Fruit fly (Drosophila melanogaster): Measurements from ENCODE around the gene Trxr1.
A peak's percentile ranks its signal among the peaks of the same experiment; 100 is the strongest.

Trxr1 gene

DNA sequence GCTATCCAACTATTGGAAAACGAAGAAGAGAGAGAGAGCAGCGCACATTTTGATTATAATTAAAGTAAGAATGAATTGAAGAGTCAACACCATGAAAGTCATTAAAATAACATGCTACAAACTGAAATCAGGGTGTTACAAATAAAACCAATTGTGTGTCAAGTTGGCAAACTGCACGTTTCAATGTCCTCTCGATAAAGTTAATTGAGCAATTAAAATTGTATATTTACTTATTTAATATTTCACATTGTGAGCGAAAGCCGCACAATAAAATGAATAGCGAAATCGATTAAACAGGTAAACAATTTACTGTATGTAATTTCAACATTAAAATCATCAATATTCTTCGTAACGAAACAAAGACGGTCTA lies 46.2 kb upstream of the Trxr1 start (continued):
- peak; percentile 8 for TF ChIP-seq CG8632 (GFP tag; optimal IDR thresholded peaks at IDR 0.05)
- TF ChIP-seq CG32006 (GFP tag; optimal IDR thresholded peaks at IDR 0.05): peak; percentile 66
- peak; percentile 20 for TF ChIP-seq Sox102F (GFP tag; optimal IDR thresholded peaks at IDR 0.05)
- TF ChIP-seq CG11902 (GFP tag; optimal IDR thresholded peaks at IDR 0.05): peak; percentile 7
- peak; percentile 9 for TF ChIP-seq Sox15 (GFP tag; optimal IDR thresholded peaks at IDR 0.05)
- no peak for TF ChIP-seq dsx (GFP tag; optimal IDR thresholded peaks at IDR 0.05; ENCODE audit: poor library complexity, severe bottlenecking)
- peak; percentile 82 for TF ChIP-seq Eip78C (GFP tag)
- peak; percentile 65 for TF ChIP-seq CG10631 (GFP tag; optimal IDR thresholded peaks at IDR 0.05)
- peak; percentile 47 for TF ChIP-seq CG6276 (GFP tag; optimal IDR thresholded peaks at IDR 0.05)
- peak; percentile 29 for TF ChIP-seq fd59A (GFP tag; optimal IDR thresholded peaks at IDR 0.05)
- no peak for TF ChIP-seq CG9139 (GFP tag; optimal IDR thresholded peaks at IDR 0.05)
- peak; percentile 62 for TF ChIP-seq svp (GFP tag)
- TF ChIP-seq CG11294 (GFP tag; IDR thresholded peaks at IDR 0.05): no peak
- TF ChIP-seq vri (GFP tag; optimal IDR thresholded peaks at IDR 0.05): no peak
- peak; percentile 69 for TF ChIP-seq esn (GFP tag; optimal IDR thresholded peaks at IDR 0.05)
- peak; percentile 35 for TF ChIP-seq CG31627 (GFP tag; optimal IDR thresholded peaks at IDR 0.05)
- TF ChIP-seq dac (GFP tag; optimal IDR thresholded peaks at IDR 0.05): peak; percentile 1
- no peak for TF ChIP-seq CG11762 (GFP tag; optimal IDR thresholded peaks at IDR 0.05; ENCODE audit: insufficient read depth)
- TF ChIP-seq CG34406 (GFP tag; optimal IDR thresholded peaks at IDR 0.05): peak; percentile 35
- TF ChIP-seq CG6808 (GFP tag; optimal IDR thresholded peaks at IDR 0.05): peak; percentile 38
- no peak for TF ChIP-seq CG7368 (GFP tag; optimal IDR thresholded peaks at IDR 0.05)
- TF ChIP-seq CG8319 (GFP tag; optimal IDR thresholded peaks at IDR 0.05): no peak
- TF ChIP-seq achi (GFP tag; optimal IDR thresholded peaks at IDR 0.05): peak; percentile 23
- peak; percentile 57 for TF ChIP-seq topi (GFP tag; optimal IDR thresholded peaks at IDR 0.05)
- peak; percentile 30 for TF ChIP-seq net (GFP tag; optimal IDR thresholded peaks at IDR 0.05)
- peak; percentile 38 for TF ChIP-seq Smox (GFP tag; optimal IDR thresholded peaks at IDR 0.05)
- no peak for TF ChIP-seq Lpt (GFP tag; optimal IDR thresholded peaks at IDR 0.05)
- TF ChIP-seq CG16779 (tag; optimal IDR thresholded peaks at IDR 0.05): no peak

DNA sequence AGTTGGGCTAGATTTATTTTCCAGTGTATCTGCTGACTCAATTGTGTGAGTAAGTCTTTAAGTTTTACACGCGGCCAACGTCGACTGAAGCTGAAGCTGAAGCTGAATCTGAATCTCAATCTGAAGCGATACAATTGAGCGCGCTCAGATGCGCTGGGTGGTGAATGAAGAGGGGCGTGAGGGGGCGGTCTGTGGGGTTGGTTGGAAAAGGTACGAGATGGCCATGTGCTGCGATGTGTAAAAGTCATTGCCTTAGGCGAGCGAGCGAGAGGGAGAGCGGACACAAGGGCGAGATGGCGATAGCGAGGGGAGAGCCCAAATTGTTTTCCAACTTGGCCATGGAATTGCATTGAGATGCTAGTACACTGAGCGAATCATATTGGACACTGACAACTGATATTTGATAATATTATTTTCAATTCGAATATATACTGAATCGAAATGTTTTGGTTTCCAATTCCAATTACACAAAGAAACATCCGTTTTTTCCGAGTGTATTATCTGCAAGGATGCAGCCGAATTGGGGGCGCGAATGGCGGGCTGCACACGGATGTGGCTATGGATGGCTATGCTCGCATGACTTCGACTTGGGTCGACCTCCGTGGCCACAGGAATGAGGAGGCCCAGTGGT lies 45.6 kb upstream of the Trxr1 start:
- peak; percentile 7 for TF ChIP-seq CG16779 (tag; optimal IDR thresholded peaks at IDR 0.05)
- TF ChIP-seq CG6163 (GFP tag; IDR thresholded peaks at IDR 0.05): peak; percentile 91
- TF ChIP-seq Sox15 (GFP tag; optimal IDR thresholded peaks at IDR 0.05): peak; percentile 57
- TF ChIP-seq Smox (GFP tag; optimal IDR thresholded peaks at IDR 0.05): peak; percentile 67
- peak; percentile 61 for TF ChIP-seq CG7368 (GFP tag; optimal IDR thresholded peaks at IDR 0.05)
- peak; percentile 82 for TF ChIP-seq CG3919 (GFP tag; optimal IDR thresholded peaks at IDR 0.05)
- peak; percentile 88 for TF ChIP-seq svp (GFP tag)
- TF ChIP-seq Eip75B (GFP tag; optimal IDR thresholded peaks at IDR 0.05): peak; percentile 79
- peak; percentile 69 for TF ChIP-seq Gug (GFP tag; IDR thresholded peaks at IDR 0.05)
- TF ChIP-seq net (GFP tag; optimal IDR thresholded peaks at IDR 0.05): peak; percentile 13
- peak; percentile 60 for TF ChIP-seq CG11902 (GFP tag; optimal IDR thresholded peaks at IDR 0.05)
- peak; percentile 76 for TF ChIP-seq Sox14 (GFP tag; optimal IDR thresholded peaks at IDR 0.05)
- TF ChIP-seq CG10631 (GFP tag; optimal IDR thresholded peaks at IDR 0.05): peak; percentile 69
- TF ChIP-seq Eip93F (GFP tag; optimal IDR thresholded peaks at IDR 0.05): peak; percentile 43
- TF ChIP-seq dsx (GFP tag; optimal IDR thresholded peaks at IDR 0.05; ENCODE audit: poor library complexity, severe bottlenecking): peak; percentile 55
- peak; percentile 56 for TF ChIP-seq CG6854 (GFP tag; optimal IDR thresholded peaks at IDR 0.05)
- peak; percentile 68 for TF ChIP-seq CG1621 (tag; optimal IDR thresholded peaks at IDR 0.05)
- peak; percentile 61 for TF ChIP-seq CG3032 (tag; optimal IDR thresholded peaks at IDR 0.05)
- peak; percentile 65 for TF ChIP-seq Sox102F (GFP tag; optimal IDR thresholded peaks at IDR 0.05)
- TF ChIP-seq CG4318 (GFP tag; optimal IDR thresholded peaks at IDR 0.05): peak; percentile 41
- TF ChIP-seq fd85E (GFP tag; optimal IDR thresholded peaks at IDR 0.05): no peak
- TF ChIP-seq CG9139 (GFP tag; optimal IDR thresholded peaks at IDR 0.05): peak; percentile 35
- TF ChIP-seq Eip78C (GFP tag): peak; percentile 93
- TF ChIP-seq topi (GFP tag; optimal IDR thresholded peaks at IDR 0.05): peak; percentile 78
- TF ChIP-seq CG11762 (GFP tag; optimal IDR thresholded peaks at IDR 0.05; ENCODE audit: insufficient read depth): peak; percentile 65
- peak; percentile 80 for TF ChIP-seq Met (GFP tag; optimal IDR thresholded peaks at IDR 0.05)
- peak; percentile 52 for TF ChIP-seq Ets96B (tag; optimal IDR thresholded peaks at IDR 0.05)
- TF ChIP-seq CG11294 (GFP tag; IDR thresholded peaks at IDR 0.05): peak; percentile 54; the same call in 1 of the 2 replicates
- TF ChIP-seq CG6276 (GFP tag; optimal IDR thresholded peaks at IDR 0.05): peak; percentile 38
- TF ChIP-seq Hr38 (GFP tag; optimal IDR thresholded peaks at IDR 0.05): no peak
- peak; percentile 64 for TF ChIP-seq CG10669 (GFP tag; optimal IDR thresholded peaks at IDR 0.05)
- peak; percentile 61 for TF ChIP-seq Lpt (GFP tag; optimal IDR thresholded peaks at IDR 0.05)
- TF ChIP-seq vri (GFP tag; optimal IDR thresholded peaks at IDR 0.05): peak; percentile 54
- TF ChIP-seq CG6792 (GFP tag; optimal IDR thresholded peaks at IDR 0.05): peak; percentile 71
- peak; percentile 73 for TF ChIP-seq cyc (GFP tag; optimal IDR thresholded peaks at IDR 0.05)
- TF ChIP-seq eg (GFP tag; IDR thresholded peaks at IDR 0.05): peak; percentile 85
- peak; percentile 34 for TF ChIP-seq spab (GFP tag; optimal IDR thresholded peaks at IDR 0.05)
